Worm (Caenorhabditis elegans) whole organism, L3 larva: ENCODE results near the gene acp-2.

ENCODE experiments used
- R02D3.7 ChIP-seq: fragments of 150-350 bp; optimal IDR thresholded peaks from 2 replicates; lab custom pipeline; 2014; ENCODE audit warnings: missing biosample characterization, missing genetic modification characterization
- ZK546.5 ChIP-seq: sonication (generic microtip); optimal IDR thresholded peaks from 2 replicates; lab custom pipeline; 2017; ENCODE audit warnings: missing biosample characterization, missing genetic modification characterization
- aly-2 ChIP-seq: fragments of 150-350 bp; optimal IDR thresholded peaks from 2 replicates; lab custom pipeline; 2014; ENCODE audit warnings: missing biosample characterization, missing genetic modification characterization
- ama-1 ChIP-seq: fragments of 150-350 bp; optimal IDR thresholded peaks from 2 replicates; lab custom pipeline; 2018
- ceh-82 ChIP-seq: fragments of 150-350 bp; optimal IDR thresholded peaks from 2 replicates; lab custom pipeline; 2014; ENCODE audit warnings: missing biosample characterization, missing genetic modification characterization
- ceh-9 ChIP-seq: sonication (generic microtip); optimal IDR thresholded peaks from 2 replicates; lab custom pipeline; 2018; ENCODE audit warnings: missing biosample characterization, missing genetic modification characterization
- daf-12 ChIP-seq: fragments of 150-350 bp; optimal IDR thresholded peaks from 2 replicates; lab custom pipeline; 2014; ENCODE audit warnings: missing biosample characterization, missing genetic modification reagents, missing genetic modification characterization
- egl-27 ChIP-seq: sonication (generic microtip); optimal IDR thresholded peaks from 4 replicates; lab custom pipeline; 2017; ENCODE audit warnings: missing biosample characterization, missing genetic modification reagents, missing genetic modification characterization
- egl-5 ChIP-seq: fragments of 150-350 bp; optimal IDR thresholded peaks from 2 replicates; lab custom pipeline; 2017; ENCODE audit warnings: missing biosample characterization, missing genetic modification reagents, missing genetic modification characterization, inconsistent platforms
- elt-1 ChIP-seq: fragments of 150-350 bp; optimal IDR thresholded peaks from 2 replicates; lab custom pipeline; 2014; ENCODE audit warnings: missing biosample characterization, missing genetic modification characterization
- elt-2 ChIP-seq: sonication (generic microtip); optimal IDR thresholded peaks from 2 replicates; lab custom pipeline; 2016; ENCODE audit warnings: missing genetic modification reagents, mild to moderate bottlenecking, missing genetic modification characterization, missing compliant biosample characterization
- elt-3 ChIP-seq, 3 experiments: fragments of 150-350 bp in 1 of 3; sonication (generic microtip) in 2 of 3; optimal IDR thresholded peaks; 2 replicates in 2 of 3; 4 replicates in 1 of 3; lab custom pipeline; 2014 to 2017; ENCODE audit warnings: missing biosample characterization in 3 of 3, missing genetic modification characterization in 3 of 3
- eor-1 ChIP-seq, 2 experiments: fragments of 150-350 bp; optimal IDR thresholded peaks; 2 replicates each; lab custom pipeline; 2014 to 2018; ENCODE audit warnings: missing biosample characterization in 2 of 2, missing genetic modification characterization in 2 of 2
- fkh-10 ChIP-seq: sonication (generic microtip); optimal IDR thresholded peaks from 2 replicates; lab custom pipeline; 2017; ENCODE audit warnings: missing biosample characterization, missing genetic modification reagents, missing genetic modification characterization
- hmg-11 ChIP-seq: sonication (generic microtip); optimal IDR thresholded peaks from 2 replicates; lab custom pipeline; 2016; ENCODE audit warnings: missing genetic modification characterization, missing compliant biosample characterization
- jun-1 ChIP-seq: fragments of 150-350 bp; optimal IDR thresholded peaks from 2 replicates; lab custom pipeline; 2014; ENCODE audit warnings: missing biosample characterization, missing genetic modification reagents, missing genetic modification characterization
- lin-15B ChIP-seq: fragments of 150-350 bp; optimal IDR thresholded peaks from 2 replicates; lab custom pipeline; 2014; ENCODE audit warnings: missing biosample characterization, missing genetic modification characterization
- lin-39 ChIP-seq: fragments of 150-350 bp; optimal IDR thresholded peaks from 2 replicates; lab custom pipeline; 2018; ENCODE audit warnings: missing biosample characterization, missing genetic modification reagents, missing genetic modification characterization
- mml-1 ChIP-seq: fragments of 150-350 bp; sonication (generic microtip); optimal IDR thresholded peaks from 3 replicates; lab custom pipeline; 2014; ENCODE audit warnings: missing biosample characterization, missing genetic modification characterization
- nfya-1 ChIP-seq: sonication (generic microtip); optimal IDR thresholded peaks from 2 replicates; lab custom pipeline; 2017; ENCODE audit warnings: missing genetic modification characterization, mild to moderate bottlenecking, missing compliant biosample characterization, antibody characterized with exemption, moderate library complexity; ENCODE audit not compliant: insufficient read depth
- nhr-12 ChIP-seq: fragments of 150-350 bp; optimal IDR thresholded peaks from 2 replicates; lab custom pipeline; 2014; ENCODE audit warnings: missing biosample characterization, missing genetic modification characterization
- nhr-23 ChIP-seq: fragments of 150-350 bp; optimal IDR thresholded peaks from 2 replicates; lab custom pipeline; 2014; ENCODE audit warnings: missing biosample characterization, missing genetic modification reagents, missing genetic modification characterization
- nhr-237 ChIP-seq: fragments of 150-350 bp; optimal IDR thresholded peaks from 2 replicates; lab custom pipeline; 2014; ENCODE audit warnings: missing biosample characterization, missing genetic modification characterization
- nhr-67 ChIP-seq: fragments of 150-350 bp; optimal IDR thresholded peaks from 2 replicates; lab custom pipeline; 2014; ENCODE audit warnings: missing biosample characterization, missing genetic modification characterization
- nhr-77 ChIP-seq: fragments of 150-350 bp; optimal IDR thresholded peaks from 2 replicates; lab custom pipeline; 2014; ENCODE audit warnings: missing biosample characterization, missing genetic modification characterization
- pha-4 ChIP-seq: fragments of 150-350 bp; optimal IDR thresholded peaks from 2 replicates; lab custom pipeline; 2014; ENCODE audit warnings: missing biosample characterization, missing genetic modification reagents, missing genetic modification characterization
- pqm-1 ChIP-seq: fragments of 150-350 bp; optimal IDR thresholded peaks from 2 replicates; lab custom pipeline; 2017; ENCODE audit warnings: missing biosample characterization, missing genetic modification characterization, inconsistent platforms
- sea-2 ChIP-seq: fragments of 150-350 bp; sonication (generic microtip); optimal IDR thresholded peaks from 4 replicates; lab custom pipeline; 2014; ENCODE audit warnings: missing biosample characterization, missing genetic modification reagents, missing genetic modification characterization
- skn-1 ChIP-seq: fragments of 150-350 bp; optimal IDR thresholded peaks from 2 replicates; lab custom pipeline; 2014; ENCODE audit warnings: missing biosample characterization, missing genetic modification characterization
- tbx-2 ChIP-seq: sonication (generic microtip); optimal IDR thresholded peaks from 2 replicates; lab custom pipeline; 2016; ENCODE audit warnings: mild to moderate bottlenecking, missing genetic modification characterization, missing compliant biosample characterization
- unc-39 ChIP-seq: sonication (generic microtip); optimal IDR thresholded peaks from 4 replicates; lab custom pipeline; 2017; ENCODE audit warnings: missing biosample characterization, missing genetic modification characterization
- unc-62 ChIP-seq: fragments of 150-350 bp; sonication (generic microtip); optimal IDR thresholded peaks from 4 replicates; lab custom pipeline; 2014; ENCODE audit warnings: missing biosample characterization, missing genetic modification reagents, missing genetic modification characterization
- zag-1 ChIP-seq: fragments of 150-350 bp; optimal IDR thresholded peaks from 2 replicates; lab custom pipeline; 2014; ENCODE audit warnings: missing biosample characterization, missing genetic modification characterization
- ztf-11 ChIP-seq: fragments of 150-350 bp; optimal IDR thresholded peaks from 2 replicates; lab custom pipeline; 2014; ENCODE audit warnings: missing biosample characterization, missing genetic modification characterization
- ztf-4 ChIP-seq: fragments of 150-350 bp; optimal IDR thresholded peaks from 2 replicates; lab custom pipeline; 2014; ENCODE audit warnings: missing biosample characterization, missing genetic modification characterization

Gene acp-2

ce11 chrII:8399997-8400396, 31.9 kb downstream of the acp-2 start:
- TF ChIP-seq ceh-9 (no peak), lin-15B (tag; lab: Kevin White, UChicago) (no peak), egl-27 (tag; lab: Kevin White, UChicago) (no peak), ZK546.5 (tag; lab: Kevin White, UChicago) (no peak), elt-2 (tag; lab: Kevin White, UChicago) (peak; percentile 61), zag-1 (tag; lab: Kevin White, UChicago) (no peak), pqm-1 (peak; percentile 44), lin-39 (tag; lab: Kevin White, UChicago) (no peak), jun-1 (peak; percentile 33), unc-62 (GFP tag; lab: Kevin White, UChicago) (no peak)

ce11 chrII:8399064-8399463, 32.8 kb downstream of the acp-2 start, which contains the start of gene dod-23:
Gene dod-23 (minus strand): TSS chrII:8399164.
- TF ChIP-seq egl-5 (tag; lab: Kevin White, UChicago) (no peak), ztf-4 (tag; lab: Kevin White, UChicago) (no peak), nfya-1 (tag; lab: Kevin White, UChicago) (no peak), fkh-10 (GFP tag; lab: Kevin White, UChicago) (no peak), ama-1 (lab: Kevin White, UChicago) (no peak), nhr-237 (tag; lab: Kevin White, UChicago) (no peak), daf-12 (tag; lab: Kevin White, UChicago) (no peak), ZK546.5 (tag; lab: Kevin White, UChicago) (no peak), zag-1 (tag; lab: Kevin White, UChicago) (no peak), elt-1 (tag; lab: Kevin White, UChicago) (no peak), pha-4 (no peak), ceh-9 (no peak), aly-2 (tag; lab: Kevin White, UChicago) (no peak), elt-2 (tag; lab: Kevin White, UChicago) (no peak)

ce11 chrII:8396041-8396440, 35.8 kb downstream of the acp-2 start, which contains the start of gene F49E12.7:
Gene F49E12.7 (minus strand): TSS chrII:8396141.
- TF ChIP-seq mml-1 (tag; lab: Kevin White, UChicago): no peak
- TF ChIP-seq sea-2: no peak
- TF ChIP-seq ceh-9: no peak
- no peak for TF ChIP-seq hmg-11 (tag; lab: Kevin White, UChicago)
- no peak for TF ChIP-seq nhr-237 (tag; lab: Kevin White, UChicago)
- TF ChIP-seq nhr-12: no peak
- no peak for TF ChIP-seq nhr-77 (tag; lab: Kevin White, UChicago)
- no peak for TF ChIP-seq egl-5 (tag; lab: Kevin White, UChicago)
- TF ChIP-seq ztf-11 (tag; lab: Kevin White, UChicago): no peak
- no peak for TF ChIP-seq elt-3 (tag; optimal IDR thresholded peaks at IDR 0.05; lab: Kevin White, UChicago)
- TF ChIP-seq aly-2 (tag; lab: Kevin White, UChicago): no peak
- TF ChIP-seq nhr-67: no peak
- no peak for TF ChIP-seq unc-39 (tag; lab: Kevin White, UChicago)
- no peak for TF ChIP-seq eor-1 (tag; optimal IDR thresholded peaks at IDR 0.05; lab: Kevin White, UChicago)
- TF ChIP-seq, all 47 proteins: peak for 0

ce11 chrII:8394205-8394604, 37.6 kb downstream of the acp-2 start, which contains the start of gene F49E12.8:
Gene F49E12.8 (minus strand): TSS chrII:8394305.
- no peak for TF ChIP-seq elt-3 (tag; optimal IDR thresholded peaks at IDR 0.05; lab: Kevin White, UChicago)
- no peak for TF ChIP-seq nhr-12
- no peak for TF ChIP-seq ceh-9
- no peak for TF ChIP-seq R02D3.7 (tag; lab: Kevin White, UChicago)
- TF ChIP-seq sea-2: no peak
- TF ChIP-seq ztf-4 (tag; lab: Kevin White, UChicago): no peak
- TF ChIP-seq nfya-1 (tag; lab: Kevin White, UChicago): no peak
- no peak for TF ChIP-seq nhr-23
- no peak for TF ChIP-seq lin-15B (tag; lab: Kevin White, UChicago)
- TF ChIP-seq unc-62 (GFP tag; lab: Kevin White, UChicago): no peak
- TF ChIP-seq daf-12 (tag; lab: Kevin White, UChicago): no peak
- TF ChIP-seq skn-1 (tag; lab: Kevin White, UChicago): no peak
- no peak for TF ChIP-seq nhr-67
- TF ChIP-seq aly-2 (tag; lab: Kevin White, UChicago): no peak
- TF ChIP-seq hmg-11 (tag; lab: Kevin White, UChicago): no peak
- no peak for TF ChIP-seq ceh-82
- no peak for TF ChIP-seq fkh-10 (GFP tag; lab: Kevin White, UChicago)
- TF ChIP-seq zag-1 (tag; lab: Kevin White, UChicago): no peak
- no peak for TF ChIP-seq tbx-2
- TF ChIP-seq, all 47 proteins: peak for 0
